Worm (Caenorhabditis elegans) whole organism, L1 larva: ENCODE data around the gene nhr-260.
A peak's percentile ranks its signal among the peaks of the same experiment; 100 is the strongest.

ENCODE experiments used
- C16A3.4 ChIP-seq: fragments of 150-350 bp; optimal IDR thresholded peaks from 2 replicates; lab custom pipeline; 2014; ENCODE audit warnings: missing biosample characterization, missing genetic modification characterization
- Y116A8C.19 ChIP-seq: sonication (generic microtip); optimal IDR thresholded peaks from 2 replicates; lab custom pipeline; 2016; ENCODE audit warnings: missing compliant biosample characterization, missing genetic modification characterization, borderline replicate concordance
- alr-1 ChIP-seq: fragments of 200-800 bp; sonication (Bioruptor generic); optimal IDR thresholded peaks from 2 replicates; lab custom pipeline; 2018; ENCODE audit warnings: borderline replicate concordance, mild to moderate bottlenecking, missing genetic modification characterization, missing compliant biosample characterization
- aly-2 ChIP-seq: fragments of 150-350 bp; optimal IDR thresholded peaks from 2 replicates; lab custom pipeline; 2014; ENCODE audit warnings: missing biosample characterization, missing genetic modification characterization
- ama-1 ChIP-seq: fragments of 150-350 bp; optimal IDR thresholded peaks from 2 replicates; lab custom pipeline; 2014
- blmp-1 ChIP-seq: fragments of 150-350 bp; optimal IDR thresholded peaks from 2 replicates; lab custom pipeline; 2014; ENCODE audit warnings: missing biosample characterization, missing genetic modification characterization
- ceh-88 ChIP-seq: fragments of 200-800 bp; sonication (Bioruptor generic); IDR thresholded peaks from 2 replicates; pipeline ENCODE4 v1.3.6; 2022; ENCODE audit warnings: missing genetic modification characterization, missing compliant biosample characterization
- ceh-90 ChIP-seq: sonication (generic microtip); optimal IDR thresholded peaks from 2 replicates; lab custom pipeline; 2016; ENCODE audit warnings: missing genetic modification characterization, missing compliant biosample characterization
- efl-1 ChIP-seq, 4 experiments: fragments of 150-350 bp; optimal IDR thresholded peaks in 3 of 4; peaks in 1 of 4; 1 replicate in 1 of 4; 2 replicates in 3 of 4; lab custom pipeline; 2014; ENCODE audit warnings: missing biosample characterization in 2 of 4, missing genetic modification characterization in 2 of 4, missing genetic modification reagents in 2 of 4
- egl-13 ChIP-seq: sonication (generic microtip); optimal IDR thresholded peaks from 2 replicates; lab custom pipeline; 2016; ENCODE audit warnings: missing genotype, missing genetic modification reagents, missing genetic modification characterization, missing compliant biosample characterization
- elt-2 ChIP-seq: sonication (generic microtip); optimal IDR thresholded peaks from 2 replicates; lab custom pipeline; 2016; ENCODE audit warnings: missing genetic modification characterization, mild to moderate bottlenecking, inconsistent platforms, missing compliant biosample characterization, missing genetic modification reagents
- elt-3 ChIP-seq, 6 experiments: fragments of 150-350 bp in 1 of 6; sonication (generic microtip); optimal IDR thresholded peaks; 2 replicates each; lab custom pipeline; 2017 to 2018; ENCODE audit warnings: missing biosample characterization in 6 of 6, missing genetic modification characterization in 6 of 6, inconsistent platforms in 1 of 6
- fkh-4 ChIP-seq: sonication (generic microtip); optimal IDR thresholded peaks from 2 replicates; lab custom pipeline; 2016; ENCODE audit warnings: missing compliant biosample characterization, missing genetic modification characterization, borderline replicate concordance
- fkh-8 ChIP-seq: sonication (generic microtip); optimal IDR thresholded peaks from 2 replicates; lab custom pipeline; 2016; ENCODE audit warnings: mild to moderate bottlenecking, missing genetic modification characterization, missing compliant biosample characterization
- fos-1 ChIP-seq: fragments of 150-350 bp; optimal IDR thresholded peaks from 2 replicates; lab custom pipeline; 2014; ENCODE audit warnings: missing biosample characterization, missing genetic modification characterization
- irx-1 ChIP-seq: sonication (generic microtip); optimal IDR thresholded peaks from 2 replicates; lab custom pipeline; 2016; ENCODE audit warnings: missing genetic modification characterization, missing compliant biosample characterization
- lin-14 ChIP-seq: fragments of 200-800 bp; sonication (Bioruptor generic); optimal IDR thresholded peaks from 2 replicates; lab custom pipeline; 2018; ENCODE audit warnings: mild to moderate bottlenecking, missing genetic modification characterization, moderate library complexity, missing compliant biosample characterization
- lin-39 ChIP-seq: fragments of 150-350 bp; optimal IDR thresholded peaks from 2 replicates; lab custom pipeline; 2014; ENCODE audit warnings: missing biosample characterization, missing genetic modification reagents, missing genetic modification characterization
- lsy-2 ChIP-seq, 2 experiments: fragments of 150-350 bp; optimal IDR thresholded peaks; 2 replicates each; lab custom pipeline; 2014; ENCODE audit warnings: missing biosample characterization in 2 of 2, missing genetic modification characterization in 2 of 2
- mab-9 ChIP-seq: fragments of 200-800 bp; sonication (Bioruptor generic); IDR thresholded peaks from 2 replicates; pipeline ENCODE4 v1.3.6; 2022; ENCODE audit warnings: missing genetic modification reagents, missing genetic modification characterization, missing compliant biosample characterization
- mdl-1 ChIP-seq, 2 experiments: fragments of 150-350 bp; optimal IDR thresholded peaks; 2 replicates each; lab custom pipeline; 2014 to 2017; ENCODE audit warnings: missing biosample characterization in 2 of 2, missing genetic modification characterization in 2 of 2, inconsistent platforms in 1 of 2
- mef-2 ChIP-seq: fragments of 150-350 bp; optimal IDR thresholded peaks from 2 replicates; lab custom pipeline; 2014; ENCODE audit warnings: missing biosample characterization, missing genetic modification characterization
- mep-1 ChIP-seq: fragments of 150-350 bp; optimal IDR thresholded peaks from 2 replicates; lab custom pipeline; 2014; ENCODE audit warnings: missing biosample characterization, missing genetic modification characterization
- nhr-12 ChIP-seq: sonication (generic microtip); optimal IDR thresholded peaks from 2 replicates; lab custom pipeline; 2017; ENCODE audit warnings: missing biosample characterization, missing genetic modification characterization
- nhr-19 ChIP-seq: fragments of 200-800 bp; sonication (Bioruptor generic); conservative IDR thresholded peaks from 2 replicates; pipeline ENCODE4 v1.3.6; 2022; ENCODE audit warnings: missing genetic modification characterization, missing compliant biosample characterization
- nhr-28 ChIP-seq: fragments of 150-350 bp; optimal IDR thresholded peaks from 2 replicates; lab custom pipeline; 2014; ENCODE audit warnings: missing biosample characterization, missing genetic modification characterization
- nhr-77 ChIP-seq: fragments of 150-350 bp; optimal IDR thresholded peaks from 2 replicates; lab custom pipeline; 2014; ENCODE audit warnings: missing biosample characterization, missing genetic modification characterization
- nhr-84 ChIP-seq: sonication (generic microtip); optimal IDR thresholded peaks from 2 replicates; lab custom pipeline; 2017; ENCODE audit warnings: missing biosample characterization, missing genetic modification characterization
- nhr-85 ChIP-seq: sonication (generic microtip); peaks from one replicate; lab custom pipeline; 2016; ENCODE audit warnings: missing genetic modification characterization, inconsistent platforms, missing compliant biosample characterization
- pax-3 ChIP-seq: fragments of 200-800 bp; sonication (Bioruptor generic); optimal IDR thresholded peaks from 2 replicates; lab custom pipeline; 2018; ENCODE audit warnings: mild to moderate bottlenecking, missing genetic modification characterization, moderate library complexity, missing compliant biosample characterization
- pqm-1 ChIP-seq: sonication (generic microtip); optimal IDR thresholded peaks from 3 replicates; lab custom pipeline; 2017; ENCODE audit warnings: missing biosample characterization, missing genetic modification characterization
- rnt-1 ChIP-seq: sonication (generic microtip); optimal IDR thresholded peaks from 2 replicates; lab custom pipeline; 2016; ENCODE audit warnings: mild to moderate bottlenecking, missing genetic modification characterization, moderate library complexity, missing compliant biosample characterization
- skn-1 ChIP-seq: fragments of 150-350 bp; optimal IDR thresholded peaks from 2 replicates; lab custom pipeline; 2014; ENCODE audit warnings: missing biosample characterization, missing genetic modification characterization
- snu-23 ChIP-seq: sonication (generic microtip); optimal IDR thresholded peaks from 2 replicates; lab custom pipeline; 2016; ENCODE audit warnings: missing genetic modification characterization, missing compliant biosample characterization
- sox-4 ChIP-seq: sonication (generic microtip); optimal IDR thresholded peaks from 2 replicates; lab custom pipeline; 2016; ENCODE audit warnings: missing genetic modification characterization, missing compliant biosample characterization
- sptf-1 ChIP-seq: fragments of 150-350 bp; optimal IDR thresholded peaks from 2 replicates; lab custom pipeline; 2014; ENCODE audit warnings: missing biosample characterization, missing genetic modification characterization
- tlp-1 ChIP-seq: fragments of 150-350 bp; optimal IDR thresholded peaks from 2 replicates; lab custom pipeline; 2014; ENCODE audit warnings: missing biosample characterization, missing genetic modification characterization
- unc-130 ChIP-seq: fragments of 150-350 bp; optimal IDR thresholded peaks from 2 replicates; lab custom pipeline; 2017; ENCODE audit warnings: missing biosample characterization, missing genetic modification characterization, inconsistent platforms
- zag-1 ChIP-seq: fragments of 150-350 bp; optimal IDR thresholded peaks from 2 replicates; lab custom pipeline; 2014; ENCODE audit warnings: missing biosample characterization, missing genetic modification characterization
- zip-4 ChIP-seq: fragments of 200-800 bp; sonication (Bioruptor generic); optimal IDR thresholded peaks from 2 replicates; lab custom pipeline; 2018; ENCODE audit warnings: mild to moderate bottlenecking, missing genetic modification characterization, moderate library complexity, missing compliant biosample characterization

The nhr-260 gene

DNA sequence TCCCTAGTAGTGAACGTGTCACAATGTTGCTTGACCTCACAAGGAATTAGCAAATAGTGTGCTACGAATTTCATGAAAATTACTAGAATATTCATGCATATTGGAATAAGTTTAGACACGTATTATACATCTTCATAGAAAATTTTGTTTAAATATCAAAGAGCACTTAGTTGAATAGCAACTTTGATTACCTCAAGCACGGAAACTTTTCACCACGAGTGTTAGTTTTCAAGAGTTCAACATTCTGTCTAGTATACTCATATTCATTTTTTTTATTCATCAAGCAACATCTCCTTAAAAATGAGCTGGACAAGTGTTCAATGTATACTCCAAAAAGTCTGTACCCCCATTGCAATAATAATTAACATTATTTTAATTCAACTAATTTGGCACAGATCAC lies 11.0 kb upstream of the nhr-260 start, which contains the start of gene str-243:
str-243 (plus strand) TSS at position 301 of the 400 bp plus-strand sequence.
- no peak for TF ChIP-seq unc-130 (tag; lab: Kevin White, UChicago)
- no peak for TF ChIP-seq lsy-2 (tag; optimal IDR thresholded peaks at IDR 0.05; lab: Kevin White, UChicago)
- no peak for TF ChIP-seq ama-1
- TF ChIP-seq nhr-85 (tag; lab: Kevin White, UChicago) = no peak
- no peak for TF ChIP-seq efl-1 (optimal IDR thresholded peaks at IDR 0.05; lab: Kevin White, UChicago)
- TF ChIP-seq efl-1 (GFP tag; optimal IDR thresholded peaks at IDR 0.05 in 1 of 2; lab: Kevin White, UChicago) = peak in 1 of 2 experiments; percentile 9
- TF ChIP-seq sox-4 = no peak
- TF ChIP-seq blmp-1 = no peak
- no peak for TF ChIP-seq pqm-1
- no peak for TF ChIP-seq sptf-1 (tag; lab: Kevin White, UChicago)

ce11 chrV:1521845-1522244 lies 10.4 kb upstream of the nhr-260 start, which contains the start of gene str-240:
Gene str-240, minus strand, starts transcription at chrV:1521945.
- TF ChIP-seq ceh-88 (GFP tag; lab: Robert Waterston, UW) (no peak), nhr-19 (GFP tag; lab: Robert Waterston, UW) (no peak), mef-2 (tag; lab: Kevin White, UChicago) (no peak), zag-1 (tag; lab: Kevin White, UChicago) (no peak), mep-1 (no peak), alr-1 (tag; lab: Kevin White, UChicago) (no peak), elt-2 (tag; lab: Kevin White, UChicago) (no peak), C16A3.4 (tag; lab: Kevin White, UChicago) (no peak), aly-2 (no peak), nhr-77 (no peak), mdl-1 (tag; optimal IDR thresholded peaks at IDR 0.05; lab: Kevin White, UChicago) (no peak)

DNA sequence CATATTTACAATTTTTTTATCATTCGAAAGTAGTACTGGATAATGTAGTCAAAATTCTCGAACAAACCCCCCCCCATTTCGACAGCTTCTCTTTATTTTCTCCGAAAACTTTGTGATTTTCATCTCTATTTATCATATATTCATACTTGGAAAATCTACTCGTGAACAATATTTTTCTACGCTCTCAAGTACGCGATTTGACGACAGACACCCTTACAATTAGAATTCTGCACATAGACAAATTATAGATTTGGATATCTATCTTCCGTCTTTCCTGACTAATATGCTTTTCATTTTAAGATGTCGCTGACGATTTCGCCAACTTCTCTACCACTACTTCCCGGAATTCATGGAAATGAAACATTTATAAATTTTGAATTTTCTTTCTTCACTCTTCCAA lies 5.4 kb downstream of the nhr-260 start, which contains the start of gene sru-28:
sru-28 (plus strand) TSS at position 301 of the 400 bp plus-strand sequence.
- TF ChIP-seq zip-4 (GFP tag; lab: Kevin White, UChicago) (no peak), nhr-28 (tag; lab: Kevin White, UChicago) (no peak), Y116A8C.19 (tag; lab: Kevin White, UChicago) (no peak), irx-1 (tag; lab: Kevin White, UChicago) (no peak), lin-14 (GFP tag; lab: Kevin White, UChicago) (no peak), ceh-88 (GFP tag; lab: Robert Waterston, UW) (no peak), C16A3.4 (tag; lab: Kevin White, UChicago) (no peak), egl-13 (tag; lab: Kevin White, UChicago) (no peak)

- no peak for TF ChIP-seq sox-4
Measured at ce11 chrV:1499140-1499539, 12.3 kb downstream of the nhr-260 start, which contains the start of gene sru-27. Gene sru-27, plus strand, starts transcription at chrV:1499440.

- no peak for TF ChIP-seq skn-1
- no peak for TF ChIP-seq rnt-1 (tag; lab: Kevin White, UChicago)
- TF ChIP-seq fos-1 (tag; lab: Kevin White, UChicago) = no peak
- TF ChIP-seq fkh-4 (tag; lab: Kevin White, UChicago) = no peak
- no peak for TF ChIP-seq tlp-1
- TF ChIP-seq pax-3 = no peak
Measured at ce11 chrV:1495752-1496151, 15.7 kb downstream of the nhr-260 start.

DNA sequence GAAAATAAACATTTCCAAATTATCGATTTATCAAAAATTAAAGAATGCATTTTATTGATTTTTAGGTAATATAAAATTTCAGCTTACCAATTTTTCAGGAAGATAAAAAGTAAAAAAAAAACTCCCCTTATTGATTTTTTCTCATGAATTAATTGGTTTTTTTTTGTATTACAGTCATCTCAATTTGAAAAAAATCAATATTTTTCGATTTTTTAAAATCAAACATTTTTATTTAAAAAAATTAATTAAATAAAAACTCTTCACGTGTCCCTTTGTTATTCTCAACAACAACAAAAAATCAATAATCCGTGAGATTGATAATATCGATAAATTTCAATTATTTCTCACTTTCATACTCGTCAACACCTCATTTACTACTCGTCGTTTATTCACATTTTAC lies 16.1 kb downstream of the nhr-260 start, which contains the start of gene C38C3.3:
C38C3.3 (plus strand) TSS at position 301 of the 400 bp plus-strand sequence.
- TF ChIP-seq ceh-90 = no peak
- TF ChIP-seq nhr-84 (tag; lab: Kevin White, UChicago) = no peak
- no peak for TF ChIP-seq mab-9 (GFP tag; lab: Robert Waterston, UW)
- no peak for TF ChIP-seq mep-1
- no peak for TF ChIP-seq unc-130 (tag; lab: Kevin White, UChicago)
- no peak for TF ChIP-seq fkh-8 (tag; lab: Kevin White, UChicago)
- TF ChIP-seq elt-3 (tag; optimal IDR thresholded peaks at IDR 0.05; lab: Kevin White, UChicago) = no peak
- TF ChIP-seq snu-23 (GFP tag; lab: Kevin White, UChicago) = no peak
- TF ChIP-seq lin-39 (tag; lab: Kevin White, UChicago) = no peak
- no peak for TF ChIP-seq nhr-12
